Fruit fly (Drosophila melanogaster) whole organism, embryonic: ENCODE data around the gene wfs1.

Source experiments
- Antp ChIP-seq: fragments of 200-800 bp; sonication (Bioruptor generic); optimal IDR thresholded peaks from 3 replicates; lab custom pipeline; 2016; ENCODE audit warnings: missing biosample characterization, missing genetic modification characterization
- Bteb2 ChIP-seq: fragments of 200-800 bp; sonication (Bioruptor generic); optimal IDR thresholded peaks from 2 replicates; lab custom pipeline; 2016; ENCODE audit warnings: missing biosample characterization, missing genetic modification characterization
- CG10274 ChIP-seq: fragments of 200-800 bp; sonication (Bioruptor generic); optimal IDR thresholded peaks from 3 replicates; lab custom pipeline; 2017; ENCODE audit warnings: missing biosample characterization, mild to moderate bottlenecking, missing genetic modification characterization
- CG10431 ChIP-seq: fragments of 200-800 bp; sonication (Bioruptor generic); optimal IDR thresholded peaks from 3 replicates; lab custom pipeline; 2018; ENCODE audit warnings: missing biosample characterization, mild to moderate bottlenecking, missing genetic modification characterization
- CG10979 ChIP-seq: fragments of 200-800 bp; sonication (Bioruptor generic); optimal IDR thresholded peaks from 2 replicates; lab custom pipeline; 2018; ENCODE audit warnings: missing biosample characterization, mild to moderate bottlenecking, missing genetic modification characterization, moderate library complexity
- CG11456 ChIP-seq: fragments of 200-800 bp; sonication (Bioruptor generic); IDR thresholded peaks from 3 replicates; pipeline ENCODE4 v1.3.6; 2022; ENCODE audit warnings: missing biosample characterization, missing genetic modification characterization
- CG11504 ChIP-seq: fragments of 200-800 bp; sonication (Bioruptor generic); optimal IDR thresholded peaks from 3 replicates; lab custom pipeline; 2019; ENCODE audit warnings: missing biosample characterization, mild to moderate bottlenecking, missing genetic modification characterization, moderate library complexity
- CG11560 ChIP-seq: fragments of 200-800 bp; sonication (Bioruptor generic); IDR thresholded peaks from 3 replicates; pipeline ENCODE4 v1.3.6; 2022; ENCODE audit warnings: missing biosample characterization, missing genetic modification characterization
- CG11696 ChIP-seq: fragments of 200-800 bp; sonication (Bioruptor generic); IDR thresholded peaks from 2 replicates; pipeline ENCODE4 v1.3.6; 2022; ENCODE audit warnings: missing biosample characterization, missing genetic modification characterization
- CG12299 ChIP-seq: fragments of 200-800 bp; sonication (Bioruptor generic); optimal IDR thresholded peaks from 2 replicates; lab custom pipeline; 2018; ENCODE audit warnings: missing biosample characterization, mild to moderate bottlenecking, missing genetic modification characterization
- CG12659 ChIP-seq: fragments of 200-800 bp; sonication (Bioruptor generic); optimal IDR thresholded peaks from 3 replicates; lab custom pipeline; 2017; ENCODE audit warnings: mild to moderate bottlenecking, missing biosample characterization, missing genetic modification reagents, missing genetic modification characterization
- CG15601 ChIP-seq: fragments of 200-800 bp; sonication (Bioruptor generic); optimal IDR thresholded peaks from 3 replicates; lab custom pipeline; 2019; ENCODE audit warnings: missing biosample characterization, mild to moderate bottlenecking, missing genetic modification characterization, moderate library complexity
- CG1832 ChIP-seq: fragments of 200-800 bp; sonication (Bioruptor generic); optimal IDR thresholded peaks from 2 replicates; lab custom pipeline; 2017; ENCODE audit warnings: missing biosample characterization, mild to moderate bottlenecking, missing genetic modification characterization, inconsistent platforms
- CG4360 ChIP-seq: fragments of 200-800 bp; sonication (Bioruptor generic); IDR thresholded peaks from 2 replicates; pipeline ENCODE4 v1.3.6; 2022; ENCODE audit warnings: missing biosample characterization, missing genetic modification characterization
- CG6654 ChIP-seq: fragments of 200-800 bp; sonication (Bioruptor generic); optimal IDR thresholded peaks from 2 replicates; lab custom pipeline; 2017; ENCODE audit warnings: missing biosample characterization, mild to moderate bottlenecking, missing genetic modification characterization
- CG7357 ChIP-seq: fragments of 200-800 bp; sonication (Bioruptor generic); IDR thresholded peaks from 3 replicates; pipeline ENCODE4 v1.3.6; 2022; ENCODE audit warnings: missing biosample characterization, missing genetic modification characterization
- CG7963 ChIP-seq: fragments of 200-800 bp; sonication (Bioruptor generic); IDR thresholded peaks from 3 replicates; pipeline ENCODE4 v1.3.6; 2022; ENCODE audit warnings: missing biosample characterization, missing genetic modification characterization; ENCODE audit not compliant: partially characterized antibody
- CG9437 ChIP-seq: fragments of 200-800 bp; sonication (Bioruptor generic); optimal IDR thresholded peaks from 2 replicates; lab custom pipeline; 2018; ENCODE audit warnings: missing biosample characterization, mild to moderate bottlenecking, missing genetic modification characterization
- CG9817 ChIP-seq: fragments of 200-800 bp; sonication (Bioruptor generic); optimal IDR thresholded peaks from 2 replicates; lab custom pipeline; 2018; ENCODE audit warnings: missing biosample characterization, mild to moderate bottlenecking, missing genetic modification characterization, moderate library complexity
- CG9876 ChIP-seq: fragments of 200-800 bp; sonication (Bioruptor generic); optimal IDR thresholded peaks from 2 replicates; lab custom pipeline; 2016; ENCODE audit warnings: missing biosample characterization, missing genetic modification characterization
- Dref ChIP-seq: fragments of 200-800 bp; sonication (Bioruptor generic); IDR thresholded peaks from 2 replicates; pipeline ENCODE4 v1.3.6; 2022; ENCODE audit warnings: missing biosample characterization, missing genetic modification characterization
- E2f2 ChIP-seq: fragments of 200-800 bp; sonication (Bioruptor generic); IDR thresholded peaks from 2 replicates; pipeline ENCODE4 v1.3.6; 2022; ENCODE audit warnings: missing biosample characterization, missing genetic modification characterization
- Fer2 ChIP-seq: fragments of 200-800 bp; sonication (Bioruptor generic); optimal IDR thresholded peaks from 2 replicates; lab custom pipeline; 2018; ENCODE audit warnings: missing biosample characterization, mild to moderate bottlenecking, missing genetic modification characterization, moderate library complexity
- GATAe ChIP-seq: fragments of 200-800 bp; sonication (Bioruptor generic); conservative IDR thresholded peaks from 2 replicates; pipeline ENCODE4 v1.3.6; 2022; ENCODE audit warnings: missing biosample characterization, missing genetic modification characterization
- HHEX ChIP-seq: fragments of 200-800 bp; sonication (Bioruptor generic); optimal IDR thresholded peaks from 3 replicates; lab custom pipeline; 2017; ENCODE audit warnings: missing biosample characterization, mild to moderate bottlenecking, missing genetic modification characterization, missing genetic modification reagents
- Hand ChIP-seq: fragments of 200-800 bp; sonication (Bioruptor generic); optimal IDR thresholded peaks from 2 replicates; lab custom pipeline; 2017; ENCODE audit warnings: mild to moderate bottlenecking, missing biosample characterization, missing genetic modification reagents, missing genetic modification characterization
- Hmx ChIP-seq: fragments of 200-800 bp; sonication (Bioruptor generic); optimal IDR thresholded peaks from 2 replicates; lab custom pipeline; 2016; ENCODE audit warnings: missing biosample characterization, missing genetic modification characterization
- Lpt ChIP-seq: fragments of >200 bp; optimal IDR thresholded peaks from 2 replicates; lab custom pipeline; 2018; ENCODE audit warnings: missing biosample characterization, missing genetic modification characterization
- Nf-YC ChIP-seq: fragments of 200-800 bp; optimal IDR thresholded peaks from 3 replicates; lab custom pipeline; 2019; ENCODE audit warnings: missing biosample characterization, mild to moderate bottlenecking, missing genetic modification characterization, moderate library complexity
- Side ChIP-seq: fragments of 200-800 bp; sonication (Bioruptor generic); optimal IDR thresholded peaks from 2 replicates; lab custom pipeline; 2016; ENCODE audit warnings: missing biosample characterization, missing genetic modification characterization
- ato ChIP-seq: fragments of 200-800 bp; sonication (Bioruptor generic); IDR thresholded peaks from 2 replicates; pipeline ENCODE4 v1.3.6; 2022; ENCODE audit warnings: missing biosample characterization, missing genetic modification characterization; ENCODE audit not compliant: partially characterized antibody
- br ChIP-seq: fragments of >200 bp; optimal IDR thresholded peaks from 2 replicates; lab custom pipeline; 2017
- cas ChIP-seq: fragments of 200-800 bp; sonication (Bioruptor generic); IDR thresholded peaks from 2 replicates; pipeline ENCODE4 v1.3.6; 2022; ENCODE audit warnings: missing biosample characterization, missing genetic modification characterization
- dmrt99B ChIP-seq: fragments of 200-800 bp; sonication (Bioruptor generic); optimal IDR thresholded peaks from 2 replicates; lab custom pipeline; 2018; ENCODE audit warnings: missing biosample characterization, mild to moderate bottlenecking, missing genetic modification characterization, moderate library complexity
- dpn ChIP-seq, 2 experiments: fragments of 200-800 bp; sonication (Bioruptor generic); optimal IDR thresholded peaks; 3 replicates each; lab custom pipeline; 2016; ENCODE audit warnings: missing biosample characterization in 2 of 2, missing genetic modification characterization in 2 of 2
- h ChIP-seq: fragments of >200 bp; optimal IDR thresholded peaks from 2 replicates; lab custom pipeline; 2017
- hkb ChIP-seq, 2 experiments: fragments of 200-800 bp in 1 of 2; fragments of >200 bp in 1 of 2; sonication (Bioruptor generic) in 1 of 2; IDR thresholded peaks in 1 of 2; optimal IDR thresholded peaks in 1 of 2; 2 replicates each; pipeline versions ENCODE4 v1.3.6 to Lab custom; 2017 to 2022; ENCODE audit warnings: missing biosample characterization in 1 of 2, missing genetic modification characterization in 1 of 2
- ind ChIP-seq: fragments of 200-800 bp; sonication (Bioruptor generic); optimal IDR thresholded peaks from 3 replicates; lab custom pipeline; 2016; ENCODE audit warnings: missing biosample characterization, missing genetic modification characterization
- jumu ChIP-seq: fragments of 200-800 bp; sonication (Bioruptor generic); optimal IDR thresholded peaks from 3 replicates; lab custom pipeline; 2016; ENCODE audit warnings: missing biosample characterization, missing genetic modification characterization
- kni ChIP-seq: fragments of 200-800 bp; sonication (Bioruptor generic); optimal IDR thresholded peaks from 3 replicates; lab custom pipeline; 2017; ENCODE audit warnings: mild to moderate bottlenecking, missing biosample characterization, missing genetic modification reagents, missing genetic modification characterization
- lab ChIP-seq: fragments of 200-800 bp; sonication (Bioruptor generic); optimal IDR thresholded peaks from 3 replicates; lab custom pipeline; 2017; ENCODE audit warnings: missing biosample characterization, missing genetic modification characterization, mild to moderate bottlenecking, moderate library complexity, missing genetic modification reagents
- oc ChIP-seq: fragments of 200-800 bp; sonication (Bioruptor generic); optimal IDR thresholded peaks from 2 replicates; lab custom pipeline; 2018; ENCODE audit warnings: missing biosample characterization, mild to moderate bottlenecking, missing genetic modification characterization, moderate library complexity
- org-1 ChIP-seq: fragments of 200-800 bp; sonication (Bioruptor generic); optimal IDR thresholded peaks from 2 replicates; lab custom pipeline; 2017; ENCODE audit warnings: missing biosample characterization, missing genetic modification characterization
- pb ChIP-seq: fragments of 200-800 bp; sonication (Bioruptor generic); optimal IDR thresholded peaks from 3 replicates; lab custom pipeline; 2016; ENCODE audit warnings: missing biosample characterization, missing genetic modification characterization
- peb ChIP-seq: fragments of 200-800 bp; sonication (Bioruptor generic); IDR thresholded peaks from 2 replicates; pipeline ENCODE4 v1.3.6; 2022; ENCODE audit warnings: missing biosample characterization, missing genetic modification characterization
- sc ChIP-seq, 3 experiments: fragments of >200 bp in 2 of 3; fragments of 200-800 bp in 1 of 3; sonication (Bioruptor generic) in 1 of 3; optimal IDR thresholded peaks; 2 replicates in 2 of 3; 3 replicates in 1 of 3; lab custom pipeline; 2017; ENCODE audit warnings: mild to moderate bottlenecking in 1 of 3, missing biosample characterization in 1 of 3, missing genetic modification characterization in 1 of 3, missing genetic modification reagents in 1 of 3
- slbo ChIP-seq: fragments of 200-800 bp; sonication (Bioruptor generic); IDR thresholded peaks from 2 replicates; pipeline ENCODE4 v1.3.6; 2022; ENCODE audit warnings: missing biosample characterization, missing genetic modification characterization
- sna ChIP-seq: fragments of 200-800 bp; sonication (Bioruptor generic); IDR thresholded peaks from 2 replicates; pipeline ENCODE4 v1.3.6; 2022; ENCODE audit warnings: missing biosample characterization, missing genetic modification characterization; ENCODE audit not compliant: partially characterized antibody
- unpg ChIP-seq: fragments of 200-800 bp; sonication (Bioruptor generic); optimal IDR thresholded peaks from 3 replicates; lab custom pipeline; 2018; ENCODE audit warnings: missing biosample characterization, mild to moderate bottlenecking, missing genetic modification characterization, moderate library complexity

wfs1 gene

DNA sequence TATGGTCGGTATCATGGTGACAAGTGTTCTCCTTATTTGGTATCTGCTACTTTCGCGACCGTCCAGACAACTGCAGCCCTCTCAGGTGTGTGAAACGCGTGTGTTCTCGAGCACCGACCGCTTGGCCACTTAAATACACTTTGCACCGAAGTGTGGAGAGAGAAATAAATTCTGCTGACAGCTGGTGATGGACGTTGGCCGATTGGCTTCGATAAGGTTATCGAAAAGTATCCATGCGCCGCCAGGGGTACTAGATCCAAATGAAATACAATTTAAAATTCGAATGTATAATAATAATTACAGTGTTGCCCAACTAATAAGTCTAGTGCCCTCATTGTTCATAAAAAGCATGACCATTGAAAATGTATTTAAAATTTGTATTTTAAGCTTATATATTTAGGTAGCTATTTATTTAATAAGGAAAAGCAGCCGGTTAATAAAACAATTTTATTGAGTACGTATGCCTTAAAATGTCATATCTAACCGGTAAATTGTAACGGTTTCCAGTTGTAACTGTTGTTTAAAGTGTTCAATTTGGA is 3.8 kb downstream of the wfs1 start, which contains the start of the genes Gclm and CG17625 (continued):
- peak; percentile 49 for TF ChIP-seq ind (GFP tag; lab: Kevin White, UChicago)
- TF ChIP-seq peb: peak; percentile 36; the same call in 1 of the 2 replicates
- TF ChIP-seq Nf-YC (tag; lab: Kevin White, UChicago): peak; percentile 60
- no peak for TF ChIP-seq HHEX (GFP tag; lab: Kevin White, UChicago)
- peak; percentile 55 for TF ChIP-seq CG9817 (tag; lab: Kevin White, UChicago)
- peak; percentile 53 for TF ChIP-seq ato (GFP tag; lab: Robert Waterston, UW)
- TF ChIP-seq Hand (GFP tag; lab: Kevin White, UChicago): peak; percentile 25
- no peak for TF ChIP-seq CG11504 (tag; lab: Kevin White, UChicago)
- TF ChIP-seq unpg (GFP tag; lab: Kevin White, UChicago): peak; percentile 42
- TF ChIP-seq CG12299 (tag; lab: Kevin White, UChicago): peak; percentile 20
- TF ChIP-seq CG7963 (GFP tag; lab: Robert Waterston, UW): peak; percentile 62
- TF ChIP-seq org-1 (GFP tag; lab: Kevin White, UChicago): no peak
- TF ChIP-seq CG1832 (GFP tag; lab: Kevin White, UChicago): no peak
- TF ChIP-seq dmrt99B (tag; lab: Kevin White, UChicago): peak; percentile 36
- TF ChIP-seq h: no peak
- no peak for TF ChIP-seq cas
- TF ChIP-seq CG10431 (GFP tag; lab: Kevin White, UChicago): no peak
- peak; percentile 79 for TF ChIP-seq E2f2
- peak; percentile 3 for TF ChIP-seq jumu (GFP tag; lab: Kevin White, UChicago)
- no peak for TF ChIP-seq CG6654 (GFP tag; lab: Kevin White, UChicago)
- 0 out of 2 replicates have a peak, but pooled peaks have one; percentile 5 for TF ChIP-seq CG4360 (GFP tag; lab: Robert Waterston, UW)
- TF ChIP-seq sc (optimal IDR thresholded peaks at IDR 0.05; lab: Kevin White, UChicago): no peak
- no peak for TF ChIP-seq sc (GFP tag; optimal IDR thresholded peaks at IDR 0.05; lab: Kevin White, UChicago)
- no peak; the same call in 1 of the 2 replicates for TF ChIP-seq GATAe (GFP tag; lab: Robert Waterston, UW)
- peak; percentile 77 for TF ChIP-seq slbo (GFP tag; lab: Robert Waterston, UW)
- peak; percentile 69; the same call in 1 of the 2 replicates for TF ChIP-seq sna (GFP tag; lab: Robert Waterston, UW)
- TF ChIP-seq CG11456: peak; percentile 74
- TF ChIP-seq CG15601 (tag; lab: Kevin White, UChicago): peak; percentile 7
- TF ChIP-seq kni (GFP tag; lab: Kevin White, UChicago): no peak
- TF ChIP-seq oc (tag; lab: Kevin White, UChicago): peak; percentile 3
- peak; percentile 36 for TF ChIP-seq CG10979 (tag; lab: Kevin White, UChicago)
- TF ChIP-seq Bteb2 (GFP tag; lab: Kevin White, UChicago): no peak
- TF ChIP-seq Fer2 (tag; lab: Kevin White, UChicago): no peak
- TF ChIP-seq CG10274 (GFP tag; lab: Kevin White, UChicago): no peak
- TF ChIP-seq Dref: peak; percentile 95
- no peak for TF ChIP-seq Hmx (GFP tag; lab: Kevin White, UChicago)
- no peak for TF ChIP-seq br (lab: Kevin White, UChicago)
- TF ChIP-seq CG11560 (tag; lab: Robert Waterston, UW): 0 out of 3 replicates have a peak, but pooled peaks have one; percentile 36
- TF ChIP-seq Lpt (GFP tag; lab: Kevin White, UChicago): no peak
- peak; percentile 47 for TF ChIP-seq Antp (GFP tag; lab: Kevin White, UChicago)
- no peak for TF ChIP-seq hkb (optimal IDR thresholded peaks at IDR 0.05; lab: Kevin White, UChicago)
- peak; percentile 44; the same call in 1 of the 2 replicates for TF ChIP-seq hkb (GFP tag; IDR thresholded peaks at IDR 0.05; lab: Robert Waterston, UW)
- no peak for TF ChIP-seq CG11696 (GFP tag; lab: Robert Waterston, UW)
- peak; percentile 75 for TF ChIP-seq CG12659 (GFP tag; lab: Kevin White, UChicago)
- TF ChIP-seq CG9876 (GFP tag; lab: Kevin White, UChicago): no peak
- TF ChIP-seq lab (GFP tag; lab: Kevin White, UChicago): peak; percentile 50
- TF ChIP-seq CG9437 (GFP tag; lab: Kevin White, UChicago): peak; percentile 23
- no peak for TF ChIP-seq CG7357
- TF ChIP-seq pb (GFP tag; lab: Kevin White, UChicago): no peak
- TF ChIP-seq Side (GFP tag; lab: Kevin White, UChicago): peak; percentile 63
- peak; percentile 21 to 55 for TF ChIP-seq dpn (GFP tag; optimal IDR thresholded peaks at IDR 0.05; lab: Kevin White, UChicago)
